Worm (Caenorhabditis elegans) whole organism, young adult: ENCODE results near the gene R02E4.2.

Experiments
- C06A6.2 ChIP-seq: fragments of 200-800 bp; sonication (Bioruptor generic); conservative IDR thresholded peaks from 2 replicates; pipeline ENCODE4 v1.3.6; 2022; ENCODE audit warnings: missing genetic modification characterization, missing compliant biosample characterization
- F10E7.11 ChIP-seq: sonication (generic microtip); optimal IDR thresholded peaks from 2 replicates; lab custom pipeline; 2017; ENCODE audit warnings: mild to moderate bottlenecking, missing genetic modification characterization, moderate library complexity, missing compliant biosample characterization
- F22D6.2 ChIP-seq: sonication (generic microtip); optimal IDR thresholded peaks from 2 replicates; lab custom pipeline; 2016; ENCODE audit warnings: mild to moderate bottlenecking, missing genetic modification characterization, missing compliant biosample characterization
- F57A8.1 ChIP-seq: fragments of 200-800 bp; sonication (Bioruptor generic); optimal IDR thresholded peaks from 2 replicates; lab custom pipeline; 2018; ENCODE audit warnings: mild to moderate bottlenecking, missing genetic modification characterization, moderate library complexity, missing compliant biosample characterization
- K11D2.4 ChIP-seq: fragments of 200-800 bp; sonication (Bioruptor generic); IDR thresholded peaks from 2 replicates; pipeline ENCODE4 v1.3.6; 2022; ENCODE audit warnings: missing genetic modification reagents, missing genetic modification characterization, missing compliant biosample characterization
- K12H6.12 ChIP-seq: fragments of 200-800 bp; sonication (Bioruptor generic); optimal IDR thresholded peaks from 2 replicates; lab custom pipeline; 2018; ENCODE audit warnings: mild to moderate bottlenecking, missing genetic modification characterization, missing compliant biosample characterization
- T07F8.4 ChIP-seq: sonication (generic microtip); optimal IDR thresholded peaks from 2 replicates; lab custom pipeline; 2016; ENCODE audit warnings: mild to moderate bottlenecking, missing genetic modification characterization, moderate library complexity, missing compliant biosample characterization
- Y56A3A.18 ChIP-seq: fragments of 200-800 bp; sonication (Bioruptor generic); IDR thresholded peaks from 2 replicates; pipeline ENCODE4 v1.3.6; 2022; ENCODE audit warnings: missing genetic modification reagents, missing genetic modification characterization, missing compliant biosample characterization
- Y67H2A.10 ChIP-seq: fragments of 200-800 bp; sonication (Bioruptor generic); conservative IDR thresholded peaks from 2 replicates; pipeline ENCODE4 v1.3.6; 2022; ENCODE audit warnings: missing genetic modification reagents, missing genetic modification characterization, missing compliant biosample characterization
- Y79H2A.3 ChIP-seq: fragments of 200-800 bp; sonication (Bioruptor generic); conservative IDR thresholded peaks from 2 replicates; pipeline ENCODE4 v1.3.6; 2022; ENCODE audit warnings: missing genetic modification reagents, missing genetic modification characterization, missing compliant biosample characterization
- Y95B8A.8 ChIP-seq: fragments of 200-800 bp; sonication (Bioruptor generic); IDR thresholded peaks from 2 replicates; pipeline ENCODE4 v1.3.6; 2022; ENCODE audit warnings: missing genetic modification reagents, missing genetic modification characterization, missing compliant biosample characterization
- akir-1 ChIP-seq: fragments of 200-800 bp; sonication (Bioruptor generic); optimal IDR thresholded peaks from 2 replicates; lab custom pipeline; 2018; ENCODE audit warnings: mild to moderate bottlenecking, missing genetic modification characterization, moderate library complexity, missing compliant biosample characterization
- ama-1 ChIP-seq, 3 experiments: fragments of 150-350 bp in 1 of 3; sonication (generic microtip) in 2 of 3; optimal IDR thresholded peaks; 2 replicates each; lab custom pipeline; 2014 to 2018; ENCODE audit warnings: missing biosample characterization in 2 of 3, missing genetic modification characterization in 2 of 3, missing genetic modification reagents in 2 of 3
- aptf-2 ChIP-seq: fragments of 200-800 bp; sonication (Bioruptor generic); conservative IDR thresholded peaks from 2 replicates; pipeline ENCODE4 v1.3.6; 2022; ENCODE audit warnings: missing genetic modification reagents, missing genetic modification characterization, missing compliant biosample characterization
- aptf-3 ChIP-seq: fragments of 200-800 bp; sonication (Bioruptor generic); IDR thresholded peaks from 2 replicates; pipeline ENCODE4 v1.3.6; 2022; ENCODE audit warnings: missing genetic modification characterization, missing compliant biosample characterization
- athp-1 ChIP-seq: sonication (generic microtip); optimal IDR thresholded peaks from 2 replicates; lab custom pipeline; 2017; ENCODE audit warnings: mild to moderate bottlenecking, missing genetic modification characterization, missing compliant biosample characterization
- attf-5 ChIP-seq: fragments of 200-800 bp; sonication (Bioruptor generic); optimal IDR thresholded peaks from 2 replicates; lab custom pipeline; 2018; ENCODE audit warnings: mild to moderate bottlenecking, missing genetic modification characterization, missing compliant biosample characterization
- bed-1 ChIP-seq: fragments of 200-800 bp; sonication (Bioruptor generic); IDR thresholded peaks from 2 replicates; pipeline ENCODE4 v1.3.6; 2022; ENCODE audit warnings: missing genetic modification reagents, missing genetic modification characterization, missing compliant biosample characterization
- bed-2 ChIP-seq: fragments of 200-800 bp; sonication (Bioruptor generic); IDR thresholded peaks from 2 replicates; pipeline ENCODE4 v1.3.6; 2022; ENCODE audit warnings: missing genetic modification reagents, missing genetic modification characterization, missing compliant biosample characterization
- ccch-3 ChIP-seq: fragments of 200-800 bp; sonication (Bioruptor generic); optimal IDR thresholded peaks from 2 replicates; lab custom pipeline; 2018; ENCODE audit warnings: mild to moderate bottlenecking, missing genetic modification characterization, missing compliant biosample characterization
- cebp-1 ChIP-seq, 2 experiments: fragments of 200-800 bp in 1 of 2; sonication (Bioruptor generic) in 1 of 2; sonication (generic microtip) in 1 of 2; IDR thresholded peaks in 1 of 2; optimal IDR thresholded peaks in 1 of 2; 2 replicates each; pipeline versions ENCODE4 v1.3.6 to Lab custom; 2017 to 2022; ENCODE audit warnings: missing compliant biosample characterization in 2 of 2, missing genetic modification characterization in 2 of 2, mild to moderate bottlenecking in 1 of 2, missing genetic modification reagents in 1 of 2, moderate library complexity in 1 of 2
- ceh-58 ChIP-seq: fragments of 200-800 bp; sonication (Bioruptor generic); IDR thresholded peaks from 2 replicates; pipeline ENCODE4 v1.3.6; 2022; ENCODE audit warnings: missing genetic modification characterization, missing compliant biosample characterization
- ceh-79 ChIP-seq: sonication (generic microtip); optimal IDR thresholded peaks from 2 replicates; lab custom pipeline; 2017; ENCODE audit warnings: mild to moderate bottlenecking, missing genetic modification characterization, missing compliant biosample characterization
- chd-7 ChIP-seq: sonication (generic microtip); optimal IDR thresholded peaks from 2 replicates; lab custom pipeline; 2016; ENCODE audit warnings: mild to moderate bottlenecking, missing genetic modification characterization, moderate library complexity, missing compliant biosample characterization
- die-1 ChIP-seq: sonication (generic microtip); optimal IDR thresholded peaks from 2 replicates; lab custom pipeline; 2016; ENCODE audit warnings: missing genotype, mild to moderate bottlenecking, missing genetic modification characterization, missing compliant biosample characterization
- dpff-1 ChIP-seq: sonication (generic microtip); optimal IDR thresholded peaks from 2 replicates; lab custom pipeline; 2017; ENCODE audit warnings: mild to moderate bottlenecking, missing genetic modification characterization, missing compliant biosample characterization
- egl-18 ChIP-seq: fragments of 200-800 bp; sonication (Bioruptor generic); IDR thresholded peaks from 2 replicates; pipeline ENCODE4 v1.3.6; 2022; ENCODE audit warnings: missing genetic modification reagents, missing genetic modification characterization, missing compliant biosample characterization
- ekl-4 ChIP-seq: fragments of 200-800 bp; sonication (Bioruptor generic); IDR thresholded peaks from 2 replicates; pipeline ENCODE4 v1.3.6; 2022; ENCODE audit warnings: missing genetic modification reagents, missing genetic modification characterization, missing compliant biosample characterization
- hmg-1.2 ChIP-seq: fragments of 200-800 bp; sonication (Bioruptor generic); IDR thresholded peaks from 2 replicates; pipeline ENCODE4 v1.3.6; 2022; ENCODE audit warnings: missing genetic modification reagents, missing genetic modification characterization, missing compliant biosample characterization
- hmg-20 ChIP-seq: fragments of 200-800 bp; sonication (Bioruptor generic); IDR thresholded peaks from 2 replicates; pipeline ENCODE4 v1.3.6; 2022; ENCODE audit warnings: missing genetic modification reagents, missing genetic modification characterization, missing compliant biosample characterization
- hsf-1 ChIP-seq: fragments of 200-800 bp; sonication (Bioruptor generic); IDR thresholded peaks from 2 replicates; pipeline ENCODE4 v1.3.6; 2022; ENCODE audit warnings: missing genetic modification reagents, missing genetic modification characterization, missing compliant biosample characterization
- lag-1 ChIP-seq: fragments of 200-800 bp; sonication (Bioruptor generic); IDR thresholded peaks from 2 replicates; pipeline ENCODE4 v1.3.6; 2022; ENCODE audit warnings: missing genetic modification reagents, missing genetic modification characterization, missing compliant biosample characterization
- let-526 ChIP-seq: fragments of 200-800 bp; sonication (Bioruptor generic); IDR thresholded peaks from 2 replicates; pipeline ENCODE4 v1.3.6; 2022; ENCODE audit warnings: missing genetic modification reagents, missing genetic modification characterization, missing compliant biosample characterization
- mcd-1 ChIP-seq: fragments of 200-800 bp; sonication (Bioruptor generic); IDR thresholded peaks from 2 replicates; pipeline ENCODE4 v1.3.6; 2022; ENCODE audit warnings: missing genetic modification reagents, missing genetic modification characterization, missing compliant biosample characterization
- mxl-1 ChIP-seq: sonication (generic microtip); optimal IDR thresholded peaks from 2 replicates; lab custom pipeline; 2016; ENCODE audit warnings: missing genetic modification characterization, missing compliant biosample characterization
- nhr-120 ChIP-seq: fragments of 200-800 bp; sonication (Bioruptor generic); IDR thresholded peaks from 2 replicates; pipeline ENCODE4 v1.3.6; 2022; ENCODE audit warnings: missing genetic modification characterization, missing compliant biosample characterization
- sdz-38 ChIP-seq: sonication (generic microtip); optimal IDR thresholded peaks from 2 replicates; lab custom pipeline; 2016; ENCODE audit warnings: missing genotype, missing genetic modification characterization, missing compliant biosample characterization
- snpc-1.1 ChIP-seq: sonication (generic microtip); optimal IDR thresholded peaks from 2 replicates; lab custom pipeline; 2017; ENCODE audit warnings: missing genetic modification characterization, mild to moderate bottlenecking, missing compliant biosample characterization, antibody characterized with exemption, moderate library complexity, missing genotype, missing genetic modification reagents; ENCODE audit not compliant: insufficient read depth
- snpc-1.3 ChIP-seq: sonication (generic microtip); optimal IDR thresholded peaks from 2 replicates; lab custom pipeline; 2017; ENCODE audit warnings: missing genetic modification characterization, mild to moderate bottlenecking, missing compliant biosample characterization, antibody characterized with exemption, moderate library complexity, missing genotype, missing genetic modification reagents; ENCODE audit not compliant: insufficient read depth
- snpc-3.4 ChIP-seq: sonication (generic microtip); optimal IDR thresholded peaks from 2 replicates; lab custom pipeline; 2017; ENCODE audit warnings: missing genetic modification characterization, mild to moderate bottlenecking, missing compliant biosample characterization, antibody characterized with exemption, moderate library complexity, missing genotype, missing genetic modification reagents
- tbp1 ChIP-seq: fragments of 200-800 bp; sonication (Bioruptor generic); optimal IDR thresholded peaks from 2 replicates; lab custom pipeline; 2018; ENCODE audit warnings: mild to moderate bottlenecking, missing genetic modification characterization, missing compliant biosample characterization
- tlf-1 ChIP-seq: fragments of 200-800 bp; sonication (Bioruptor generic); optimal IDR thresholded peaks from 2 replicates; lab custom pipeline; 2018; ENCODE audit warnings: mild to moderate bottlenecking, missing genetic modification characterization, missing compliant biosample characterization
- unc-62 ChIP-seq: fragments of 150-350 bp; optimal IDR thresholded peaks from 2 replicates; lab custom pipeline; 2014; ENCODE audit warnings: missing biosample characterization, missing genetic modification reagents, missing genetic modification characterization
- zfh-2 ChIP-seq: fragments of 200-800 bp; sonication (Bioruptor generic); conservative IDR thresholded peaks from 2 replicates; pipeline ENCODE4 v1.3.6; 2022; ENCODE audit warnings: missing genetic modification reagents, missing genetic modification characterization, missing compliant biosample characterization
- ztf-18 ChIP-seq: sonication (generic microtip); optimal IDR thresholded peaks from 2 replicates; lab custom pipeline; 2016; ENCODE audit warnings: missing genotype, mild to moderate bottlenecking, missing genetic modification characterization, missing compliant biosample characterization
- ztf-22 ChIP-seq: fragments of 200-800 bp; sonication (Bioruptor generic); optimal IDR thresholded peaks from 2 replicates; lab custom pipeline; 2018; ENCODE audit warnings: mild to moderate bottlenecking, missing genetic modification characterization, moderate library complexity, missing compliant biosample characterization
- ztf-25 ChIP-seq: fragments of 200-800 bp; sonication (Bioruptor generic); IDR thresholded peaks from 2 replicates; pipeline ENCODE4 v1.3.6; 2022; ENCODE audit warnings: missing genetic modification reagents, missing genetic modification characterization, missing compliant biosample characterization
- ztf-3 ChIP-seq: fragments of 200-800 bp; sonication (Bioruptor generic); optimal IDR thresholded peaks from 2 replicates; lab custom pipeline; 2018; ENCODE audit warnings: mild to moderate bottlenecking, missing genetic modification characterization, missing compliant biosample characterization

The R02E4.2 gene

DNA sequence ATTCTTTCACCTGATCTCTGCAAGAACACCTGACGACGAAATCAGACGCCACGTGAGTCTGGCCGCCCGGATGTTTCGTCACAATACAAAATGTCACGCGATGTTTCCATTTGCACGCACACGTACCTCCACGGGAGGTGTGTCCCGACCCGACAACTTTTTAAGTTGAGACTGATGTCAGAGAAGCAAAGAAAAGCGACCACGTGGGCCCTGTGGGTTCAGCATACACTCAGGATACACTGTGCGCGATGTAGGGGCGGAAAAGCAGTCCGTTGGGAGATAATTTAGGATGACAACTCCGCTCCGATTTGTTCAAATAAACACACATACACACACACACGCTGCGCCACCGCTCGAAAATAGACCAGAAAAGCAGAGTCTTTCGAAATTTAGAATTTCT, 34.9 kb downstream of the R02E4.2 start (continued):
- TF ChIP-seq ama-1 (optimal IDR thresholded peaks at IDR 0.05; lab: Kevin White, UChicago) (no peak), ama-1 (GFP tag; optimal IDR thresholded peaks at IDR 0.05; lab: Kevin White, UChicago) (peak in 1 of 2 experiments; percentile 52), Y67H2A.10 (GFP tag; lab: Robert Waterston, UW) (no peak; the same call in 1 of the 2 replicates), bed-1 (GFP tag; lab: Robert Waterston, UW) (no peak), K12H6.12 (tag; lab: Kevin White, UChicago) (peak; percentile 66), die-1 (tag; lab: Kevin White, UChicago) (peak; percentile 17), unc-62 (GFP tag; lab: Kevin White, UChicago) (no peak), hsf-1 (GFP tag; lab: Robert Waterston, UW) (0 out of 2 replicates have a peak, but pooled peaks have one; percentile 23), T07F8.4 (tag; lab: Kevin White, UChicago) (no peak), snpc-1.3 (tag; lab: Kevin White, UChicago) (no peak), chd-7 (tag; lab: Kevin White, UChicago) (peak; percentile 92), ccch-3 (GFP tag; lab: Kevin White, UChicago) (no peak), tlf-1 (GFP tag; lab: Kevin White, UChicago) (peak; percentile 50), aptf-3 (GFP tag; lab: Robert Waterston, UW) (no peak), mxl-1 (tag; lab: Kevin White, UChicago) (peak; percentile 46), bed-2 (GFP tag; lab: Robert Waterston, UW) (no peak), let-526 (GFP tag; lab: Robert Waterston, UW) (peak; percentile 87), K11D2.4 (GFP tag; lab: Robert Waterston, UW) (peak; percentile 86), cebp-1 (GFP tag; IDR thresholded peaks at IDR 0.05; lab: Robert Waterston, UW) (peak; percentile 90), cebp-1 (tag; optimal IDR thresholded peaks at IDR 0.05; lab: Kevin White, UChicago) (peak; percentile 98), ztf-25 (no peak), nhr-120 (GFP tag; lab: Robert Waterston, UW) (no peak), lag-1 (GFP tag; lab: Robert Waterston, UW) (no peak), tbp1 (peak; percentile 56), ceh-79 (tag; lab: Kevin White, UChicago) (no peak), egl-18 (no peak), attf-5 (GFP tag; lab: Kevin White, UChicago) (peak; percentile 71), dpff-1 (tag; lab: Kevin White, UChicago) (no peak), C06A6.2 (GFP tag; lab: Robert Waterston, UW) (peak; percentile 79), aptf-2 (no peak), F57A8.1 (GFP tag; lab: Kevin White, UChicago) (no peak), ztf-18 (tag; lab: Kevin White, UChicago) (no peak), snpc-1.1 (tag; lab: Kevin White, UChicago) (no peak), ztf-3 (GFP tag; lab: Kevin White, UChicago) (no peak), zfh-2 (peak; percentile 83), F10E7.11 (tag; lab: Kevin White, UChicago) (no peak), snpc-3.4 (tag; lab: Kevin White, UChicago) (no peak), akir-1 (GFP tag; lab: Kevin White, UChicago) (peak; percentile 29), athp-1 (tag; lab: Kevin White, UChicago) (no peak), Y56A3A.18 (GFP tag; lab: Robert Waterston, UW) (no peak), F22D6.2 (tag; lab: Kevin White, UChicago) (peak; percentile 18), ztf-22 (peak; percentile 85), ceh-58 (GFP tag; lab: Robert Waterston, UW) (no peak), Y95B8A.8 (GFP tag; lab: Robert Waterston, UW) (no peak), sdz-38 (no peak), ekl-4 (GFP tag; lab: Robert Waterston, UW) (no peak), hmg-1.2 (peak; percentile 46), hmg-20 (GFP tag; lab: Robert Waterston, UW) (no peak), Y79H2A.3 (GFP tag; lab: Robert Waterston, UW) (no peak), mcd-1 (GFP tag; lab: Robert Waterston, UW) (peak; percentile 36; the same call in 1 of the 2 replicates)
